Worm (Caenorhabditis elegans) whole organism, mixed stage, embryonic: ENCODE results near the gene gon-14.

ENCODE experiments used
- M03D4.4 ChIP-seq: sonication (generic microtip); optimal IDR thresholded peaks from 2 replicates; lab custom pipeline; 2017; ENCODE audit warnings: mild to moderate bottlenecking, missing genetic modification characterization, missing compliant biosample characterization
- blmp-1 ChIP-seq: fragments of 150-350 bp; optimal IDR thresholded peaks from 2 replicates; lab custom pipeline; 2014; ENCODE audit warnings: missing biosample characterization, missing genetic modification characterization
- drap-1 ChIP-seq: fragments of 200-800 bp; sonication (Bioruptor generic); optimal IDR thresholded peaks from 3 replicates; lab custom pipeline; 2018; ENCODE audit warnings: mild to moderate bottlenecking, missing genetic modification characterization, missing compliant biosample characterization
- elt-1 ChIP-seq: sonication (generic microtip); optimal IDR thresholded peaks from 2 replicates; lab custom pipeline; 2017; ENCODE audit warnings: missing genetic modification characterization, mild to moderate bottlenecking, missing compliant biosample characterization, antibody characterized with exemption, moderate library complexity, borderline replicate concordance; ENCODE audit not compliant: insufficient read depth
- elt-3 ChIP-seq: fragments of 150-350 bp; optimal IDR thresholded peaks from 2 replicates; lab custom pipeline; 2014; ENCODE audit warnings: missing biosample characterization, missing genetic modification characterization
- lsy-2 ChIP-seq: fragments of 150-350 bp; optimal IDR thresholded peaks from 2 replicates; lab custom pipeline; 2014; ENCODE audit warnings: missing biosample characterization, missing genetic modification characterization
- nhr-237 ChIP-seq: fragments of 150-350 bp; optimal IDR thresholded peaks from 2 replicates; lab custom pipeline; 2014; ENCODE audit warnings: missing biosample characterization, missing genetic modification characterization
- nhr-28 ChIP-seq: fragments of 150-350 bp; optimal IDR thresholded peaks from 2 replicates; lab custom pipeline; 2014; ENCODE audit warnings: missing biosample characterization, missing genetic modification characterization
- pha-4 ChIP-seq: fragments of 150-350 bp; optimal IDR thresholded peaks from 2 replicates; lab custom pipeline; 2018; ENCODE audit warnings: missing biosample characterization, missing genetic modification reagents, missing genetic modification characterization
- tbx-8 ChIP-seq: fragments of 200-800 bp; sonication (Bioruptor generic); optimal IDR thresholded peaks from 2 replicates; lab custom pipeline; 2018; ENCODE audit warnings: mild to moderate bottlenecking, missing genetic modification characterization, moderate library complexity, missing compliant biosample characterization
- unc-39 ChIP-seq: fragments of 150-350 bp; optimal IDR thresholded peaks from 2 replicates; lab custom pipeline; 2014; ENCODE audit warnings: missing biosample characterization, missing genetic modification characterization
- ztf-11 ChIP-seq: fragments of 150-350 bp; optimal IDR thresholded peaks from 2 replicates; lab custom pipeline; 2014; ENCODE audit warnings: missing biosample characterization, missing genetic modification characterization

- TF ChIP-seq pha-4 (tag; lab: Kevin White, UChicago) = no peak
- TF ChIP-seq tbx-8 (GFP tag; lab: Kevin White, UChicago) = no peak
- no peak for TF ChIP-seq ztf-11
- no peak for TF ChIP-seq nhr-237 (tag; lab: Kevin White, UChicago)
- TF ChIP-seq lsy-2 = no peak
- no peak for TF ChIP-seq elt-1
- TF ChIP-seq blmp-1 (tag; lab: Kevin White, UChicago) = no peak
- no peak for TF ChIP-seq unc-39 (tag; lab: Kevin White, UChicago)
- no peak for TF ChIP-seq nhr-28 (tag; lab: Kevin White, UChicago)
- no peak for TF ChIP-seq drap-1
- peak; percentile 55 for TF ChIP-seq M03D4.4 (tag; lab: Kevin White, UChicago)
- no peak for TF ChIP-seq elt-3
These were observed 51.4 kb downstream of the gon-14 start for ce11 chrV:6559585-6559984.
